Fruit fly (Drosophila melanogaster) whole organism, pupa: ENCODE results near the gene CARPA.

Experiments used
- CG14655 ChIP-seq: fragments of 200-800 bp; sonication (Bioruptor generic); optimal IDR thresholded peaks from 3 replicates; lab custom pipeline; 2017; ENCODE audit warnings: mild to moderate bottlenecking, missing biosample characterization, missing genetic modification reagents, missing genetic modification characterization
- CG15710 ChIP-seq: fragments of 200-800 bp; sonication (Bioruptor generic); optimal IDR thresholded peaks from 2 replicates; lab custom pipeline; 2018; ENCODE audit warnings: missing biosample characterization, mild to moderate bottlenecking, missing genetic modification characterization, moderate library complexity
- CG17806 ChIP-seq: fragments of 200-800 bp; sonication (Bioruptor generic); optimal IDR thresholded peaks from 2 replicates; lab custom pipeline; 2018; ENCODE audit warnings: missing biosample characterization, mild to moderate bottlenecking, missing genetic modification characterization, moderate library complexity
- D1 ChIP-seq: fragments of 200-800 bp; sonication (Bioruptor generic); optimal IDR thresholded peaks from 2 replicates; lab custom pipeline; 2018; ENCODE audit warnings: missing biosample characterization, mild to moderate bottlenecking, missing genetic modification characterization, moderate library complexity
- EcR ChIP-seq: fragments of 200-800 bp; sonication (Bioruptor generic); optimal IDR thresholded peaks from 3 replicates; lab custom pipeline; 2019; ENCODE audit warnings: missing biosample characterization, missing genetic modification characterization, mild to moderate bottlenecking, moderate library complexity, missing genetic modification reagents
- Ets98B ChIP-seq: fragments of 200-800 bp; sonication (Bioruptor generic); IDR thresholded peaks from 2 replicates; pipeline ENCODE4 v1.3.6; 2022; ENCODE audit warnings: missing biosample characterization, missing genetic modification characterization

dm6 chrX:7857873-7858272 is 31.9 kb downstream of the CARPA start, which contains the start of gene CG1409:
- no peak for TF ChIP-seq CG15710
- TF ChIP-seq CG14655 (GFP tag; lab: Kevin White, UChicago) = no peak
- no peak for TF ChIP-seq D1 (tag; lab: Kevin White, UChicago)
- no peak for TF ChIP-seq Ets98B (GFP tag; lab: Robert Waterston, UW)
- TF ChIP-seq CG17806 (tag; lab: Kevin White, UChicago) = no peak
- TF ChIP-seq EcR (GFP tag; lab: Kevin White, UChicago) = no peak
